Fruit fly (Drosophila melanogaster): ENCODE data around the gene CG9727.

Gene CG9727

DNA sequence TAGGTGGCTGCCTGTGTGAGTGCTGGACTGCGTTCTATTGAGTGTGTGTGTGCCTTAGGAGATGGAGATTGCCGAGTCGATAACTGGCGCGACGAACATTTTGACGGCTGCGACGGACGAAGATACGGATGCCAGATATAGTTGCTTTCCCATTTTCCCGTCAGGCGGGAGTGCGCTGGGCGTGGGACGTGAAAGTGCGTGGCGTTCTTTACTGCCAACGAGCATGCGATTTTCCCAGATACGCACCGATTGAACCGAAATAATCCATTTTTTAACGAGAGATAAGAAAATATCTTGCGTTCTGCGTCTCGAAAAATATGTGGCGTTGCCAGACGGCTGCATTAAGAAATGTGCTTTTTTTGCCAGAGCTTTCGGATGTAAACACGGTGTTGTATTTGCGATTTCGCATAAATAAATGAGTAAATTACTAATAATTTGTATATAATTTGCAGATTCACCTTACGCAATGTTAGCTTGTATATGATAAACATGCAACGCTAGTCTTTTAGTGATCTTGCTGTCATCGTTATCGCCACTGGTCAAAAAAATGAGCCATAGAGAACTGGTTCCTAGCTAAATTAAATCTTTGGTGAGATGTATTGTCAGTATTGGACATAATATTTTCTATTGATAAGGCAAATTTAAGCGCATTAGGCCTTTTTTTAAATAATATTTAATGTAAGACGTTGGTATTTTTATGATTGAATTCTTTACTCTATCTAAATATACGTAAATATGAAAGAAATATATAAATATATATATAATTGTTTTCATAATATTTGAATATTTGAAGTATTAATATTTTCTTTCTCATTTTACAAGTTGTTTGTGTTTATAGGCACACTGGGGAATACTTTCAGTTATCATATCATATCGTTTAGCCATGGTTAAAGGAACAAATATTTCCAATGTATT, at the start of gene CG9727:
Gene CG9727, minus strand, starts transcription at position 537 of the 915 bp plus-strand sequence.
- TF ChIP-seq inv (GFP tag; IDR thresholded peaks at IDR 0.05; ENCODE audit: partially characterized antibody): no peak
- TF ChIP-seq amos (GFP tag; IDR thresholded peaks at IDR 0.05; ENCODE audit: partially characterized antibody): peak; percentile 16; the same call in 1 of the 2 replicates
- peak; percentile 85 for TF ChIP-seq grn (GFP tag; optimal IDR thresholded peaks at IDR 0.05)
- no peak for TF ChIP-seq HLH4C (GFP tag; IDR thresholded peaks at IDR 0.05; ENCODE audit: partially characterized antibody)
- no peak for TF ChIP-seq Opbp (GFP tag; IDR thresholded peaks at IDR 0.05; ENCODE audit: partially characterized antibody)
- TF ChIP-seq Sry-β (GFP tag; optimal IDR thresholded peaks at IDR 0.05): peak; percentile 76
- TF ChIP-seq CG11695 (GFP tag; IDR thresholded peaks at IDR 0.05): no peak
- no peak for TF ChIP-seq CG6272 (GFP tag; IDR thresholded peaks at IDR 0.05)
- TF ChIP-seq CG12391 (tag; optimal IDR thresholded peaks at IDR 0.05): no peak
- TF ChIP-seq MBD-R2 (GFP tag; IDR thresholded peaks at IDR 0.05): no peak
- TF ChIP-seq CG18262 (tag; optimal IDR thresholded peaks at IDR 0.05): peak; percentile 7
- 0 out of 2 replicates have a peak, but pooled peaks have one; percentile 21 for TF ChIP-seq sob (GFP tag; IDR thresholded peaks at IDR 0.05)
- no peak for TF ChIP-seq Mes4 (GFP tag; optimal IDR thresholded peaks at IDR 0.05)
- no peak for TF ChIP-seq odd (GFP tag; optimal IDR thresholded peaks at IDR 0.05)
- TF ChIP-seq cg (GFP tag; optimal IDR thresholded peaks at IDR 0.05): peak; percentile 28
- peak; percentile 19 for TF ChIP-seq CG2120 (GFP tag; optimal IDR thresholded peaks at IDR 0.05)
- TF ChIP-seq gfzf (GFP tag; optimal IDR thresholded peaks at IDR 0.05): peak; percentile 62
- TF ChIP-seq CG13624 (GFP tag; optimal IDR thresholded peaks at IDR 0.05): peak; percentile 39
- TF ChIP-seq trem (tag; optimal IDR thresholded peaks at IDR 0.05): peak; percentile 24
- TF ChIP-seq CG4617 (GFP tag; optimal IDR thresholded peaks at IDR 0.05; ENCODE audit: borderline replicate concordance): peak; percentile 78
- TF ChIP-seq CG3847 (GFP tag; IDR thresholded peaks at IDR 0.05): peak; percentile 31; the same call in 1 of the 2 replicates
- TF ChIP-seq CG2875 (GFP tag; optimal IDR thresholded peaks at IDR 0.05): no peak
- peak; percentile 97 for TF ChIP-seq CG15514 (GFP tag; optimal IDR thresholded peaks at IDR 0.05)
- TF ChIP-seq fd102C (GFP tag; optimal IDR thresholded peaks at IDR 0.05): no peak
- TF ChIP-seq CG17361 (GFP tag; IDR thresholded peaks at IDR 0.05): peak; percentile 66; the same call in 2 of the 3 replicates
- no peak for TF ChIP-seq Ptx1 (GFP tag; IDR thresholded peaks at IDR 0.05)
- no peak for TF ChIP-seq dpn (GFP tag; optimal IDR thresholded peaks at IDR 0.05)
- no peak for TF ChIP-seq zen2 (GFP tag; IDR thresholded peaks at IDR 0.05; ENCODE audit: partially characterized antibody)
- TF ChIP-seq MESR4 (GFP tag; optimal IDR thresholded peaks at IDR 0.05): peak; percentile 94
- TF ChIP-seq CG17802 (tag; optimal IDR thresholded peaks at IDR 0.05): no peak
- TF ChIP-seq sens (GFP tag): peak; percentile 65
- TF ChIP-seq Med (GFP tag): peak; percentile 25
- TF ChIP-seq Oaz (GFP tag; IDR thresholded peaks at IDR 0.05): no peak
- no peak for TF ChIP-seq gem (tag; optimal IDR thresholded peaks at IDR 0.05)
- TF ChIP-seq Dip2 (GFP tag; IDR thresholded peaks at IDR 0.05): no peak
- TF ChIP-seq CG13123 (GFP tag; optimal IDR thresholded peaks at IDR 0.05): no peak
- TF ChIP-seq BEAF-32 (GFP tag; optimal IDR thresholded peaks at IDR 0.05): peak; percentile 21
- no peak for TF ChIP-seq CG2889 (GFP tag; IDR thresholded peaks at IDR 0.05)
- TF ChIP-seq Ets65A (GFP tag): peak; percentile 65
- TF ChIP-seq row (GFP tag; IDR thresholded peaks at IDR 0.05): peak; percentile 52
- peak; percentile 73 for TF ChIP-seq YL-1 (GFP tag; optimal IDR thresholded peaks at IDR 0.05)
- TF ChIP-seq CG8290 (GFP tag; optimal IDR thresholded peaks at IDR 0.05): no peak
- no peak for TF ChIP-seq CG8290 (tag; optimal IDR thresholded peaks at IDR 0.05)
- TF ChIP-seq CG2116 (GFP tag; optimal IDR thresholded peaks at IDR 0.05): peak; percentile 95
- TF ChIP-seq Dref (GFP tag; IDR thresholded peaks at IDR 0.05): peak; percentile 53
- no peak for TF ChIP-seq az2 (GFP tag; optimal IDR thresholded peaks at IDR 0.05)
- no peak for TF ChIP-seq pfk (GFP tag; optimal IDR thresholded peaks at IDR 0.05)
- peak; percentile 32; the same call in 1 of the 2 replicates for TF ChIP-seq CG13287 (GFP tag; IDR thresholded peaks at IDR 0.05; ENCODE audit: partially characterized antibody)

Data from whole organism, embryonic.